Worm (Caenorhabditis elegans) whole organism, L4/young adult: Measurements from ENCODE around the gene clec-175.

Source experiments
- dao-5 ChIP-seq: sonication (generic microtip); optimal IDR thresholded peaks from 2 replicates; lab custom pipeline; 2016; ENCODE audit warnings: missing genotype, missing genetic modification characterization, moderate library complexity, missing compliant biosample characterization
- him-1 ChIP-seq: sonication (generic microtip); optimal IDR thresholded peaks from 2 replicates; lab custom pipeline; 2016; ENCODE audit warnings: missing genotype, missing genetic modification reagents, missing genetic modification characterization, missing compliant biosample characterization

DNA sequence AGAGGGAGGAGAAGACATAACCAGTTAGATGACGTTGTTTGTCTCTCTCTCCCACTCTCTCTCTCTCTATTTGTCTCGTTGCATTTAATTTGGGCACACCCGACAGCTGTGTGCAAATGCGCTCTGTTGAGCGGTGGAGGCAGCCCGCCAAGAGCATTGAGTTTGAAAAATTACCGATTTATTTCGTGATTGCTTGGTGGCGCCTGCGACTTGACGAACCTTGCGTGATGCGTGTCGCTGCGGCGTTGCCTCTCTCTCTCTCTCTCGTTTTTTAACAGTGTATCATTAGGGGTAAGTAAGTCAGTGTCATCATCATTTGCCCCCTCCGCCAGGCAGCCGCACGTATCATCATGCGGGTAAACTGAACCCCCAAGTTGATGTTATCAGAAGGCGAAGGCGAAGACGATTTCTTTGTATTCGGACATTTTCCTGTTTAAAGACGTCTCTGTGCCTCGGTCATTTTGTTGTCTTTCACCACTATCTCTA lies 16.0 kb upstream of the clec-175 start:
- TF ChIP-seq him-1: peak; percentile 24
- TF ChIP-seq dao-5 (tag; lab: Kevin White, UChicago): no peak
